Worm (Caenorhabditis elegans) whole organism, early embryonic: ENCODE data around the gene nap-1.

Source experiments
- B0310.2 ChIP-seq: sonication (generic microtip); optimal IDR thresholded peaks from 2 replicates; lab custom pipeline; 2016; ENCODE audit warnings: mild to moderate bottlenecking, missing genetic modification characterization, missing compliant biosample characterization
- F13C5.2 ChIP-seq: sonication (generic microtip); optimal IDR thresholded peaks from 2 replicates; lab custom pipeline; 2017; ENCODE audit warnings: mild to moderate bottlenecking, missing genetic modification characterization, inconsistent platforms, missing compliant biosample characterization
- aly-1 ChIP-seq: sonication (generic microtip); optimal IDR thresholded peaks from 2 replicates; lab custom pipeline; 2016; ENCODE audit warnings: missing genetic modification characterization, missing compliant biosample characterization
- ama-1 ChIP-seq: fragments of 150-350 bp; optimal IDR thresholded peaks from 2 replicates; lab custom pipeline; 2014
- ceh-13 ChIP-seq: fragments of 200-800 bp; sonication (Bioruptor generic); optimal IDR thresholded peaks from 2 replicates; lab custom pipeline; 2018; ENCODE audit warnings: mild to moderate bottlenecking, missing genetic modification characterization, missing compliant biosample characterization
- ceh-36 ChIP-seq: sonication (generic microtip); optimal IDR thresholded peaks from 2 replicates; lab custom pipeline; 2016; ENCODE audit warnings: missing genetic modification characterization, inconsistent platforms, missing compliant biosample characterization
- ets-7 ChIP-seq: sonication (generic microtip); optimal IDR thresholded peaks from 2 replicates; lab custom pipeline; 2016; ENCODE audit warnings: missing genotype, missing genetic modification characterization, missing compliant biosample characterization
- flt-1 ChIP-seq: fragments of 200-800 bp; sonication (Bioruptor generic); IDR thresholded peaks from 2 replicates; pipeline ENCODE4 v1.3.6; 2022; ENCODE audit warnings: missing genetic modification characterization, missing compliant biosample characterization
- hmbx-1 ChIP-seq: sonication (generic microtip); optimal IDR thresholded peaks from 2 replicates; lab custom pipeline; 2016; ENCODE audit warnings: mild to moderate bottlenecking, missing genetic modification characterization, missing compliant biosample characterization
- hmg-4 ChIP-seq: fragments of 200-800 bp; sonication (Bioruptor generic); optimal IDR thresholded peaks from 2 replicates; lab custom pipeline; 2018; ENCODE audit warnings: mild to moderate bottlenecking, missing genetic modification characterization, missing compliant biosample characterization
- hnd-1 ChIP-seq: sonication (generic microtip); optimal IDR thresholded peaks from 2 replicates; lab custom pipeline; 2016; ENCODE audit warnings: missing genetic modification characterization, missing compliant biosample characterization
- pes-1 ChIP-seq: fragments of 200-800 bp; sonication (Bioruptor generic); IDR thresholded peaks from 2 replicates; pipeline ENCODE4 v1.3.6; 2022; ENCODE audit warnings: missing genetic modification reagents, missing genetic modification characterization, missing compliant biosample characterization
- scrt-1 ChIP-seq: fragments of 200-800 bp; sonication (Bioruptor generic); IDR thresholded peaks from 2 replicates; pipeline ENCODE4 v1.3.6; 2022; ENCODE audit warnings: missing genetic modification characterization, missing compliant biosample characterization
- sea-1 ChIP-seq: fragments of 200-800 bp; sonication (Bioruptor generic); conservative IDR thresholded peaks from 2 replicates; pipeline ENCODE4 v1.3.6; 2022; ENCODE audit warnings: missing genetic modification characterization, missing compliant biosample characterization
- tbx-11 ChIP-seq: fragments of 200-800 bp; sonication (Bioruptor generic); IDR thresholded peaks from 2 replicates; pipeline ENCODE4 v1.3.6; 2022; ENCODE audit warnings: missing genetic modification characterization, missing compliant biosample characterization
- tbx-37 ChIP-seq: fragments of 200-800 bp; sonication (Bioruptor generic); conservative IDR thresholded peaks from 2 replicates; pipeline ENCODE4 v1.3.6; 2022; ENCODE audit warnings: missing genetic modification reagents, missing genetic modification characterization, missing compliant biosample characterization
- tra-4 ChIP-seq: sonication (generic microtip); optimal IDR thresholded peaks from 2 replicates; lab custom pipeline; 2017; ENCODE audit warnings: missing genetic modification characterization, missing compliant biosample characterization

The nap-1 gene

ce11 chrIV:8379278-8379677 is at the start of gene nap-1:
nap-1 (minus strand) TSS chrIV:8379319.
- no peak for TF ChIP-seq hmg-4 (GFP tag; lab: Kevin White, UChicago)
- TF ChIP-seq pes-1 (GFP tag; lab: Robert Waterston, UW): no peak
- no peak for TF ChIP-seq ceh-36 (tag; lab: Kevin White, UChicago)
- TF ChIP-seq B0310.2 (tag; lab: Kevin White, UChicago): no peak
- TF ChIP-seq tbx-37 (GFP tag; lab: Robert Waterston, UW): no peak
- TF ChIP-seq hmbx-1: no peak
- no peak for TF ChIP-seq ceh-13 (GFP tag; lab: Kevin White, UChicago)
- TF ChIP-seq flt-1 (GFP tag; lab: Robert Waterston, UW): no peak
- TF ChIP-seq ets-7: no peak
- TF ChIP-seq hnd-1 (tag; lab: Kevin White, UChicago): no peak
- TF ChIP-seq F13C5.2: no peak
- TF ChIP-seq tra-4 (tag; lab: Kevin White, UChicago): no peak
- no peak for TF ChIP-seq sea-1 (GFP tag; lab: Robert Waterston, UW)

- TF ChIP-seq ceh-13 (GFP tag; lab: Kevin White, UChicago) (no peak), ets-7 (peak; percentile 1), hnd-1 (tag; lab: Kevin White, UChicago) (no peak), aly-1 (tag; lab: Kevin White, UChicago) (peak; percentile 59), F13C5.2 (peak; percentile 59), flt-1 (GFP tag; lab: Robert Waterston, UW) (peak; percentile 11; the same call in 1 of the 2 replicates), B0310.2 (tag; lab: Kevin White, UChicago) (peak; percentile 28), hmbx-1 (no peak), ama-1 (lab: Kevin White, UChicago) (peak; percentile 92), hmg-4 (GFP tag; lab: Kevin White, UChicago) (no peak), tra-4 (tag; lab: Kevin White, UChicago) (peak; percentile 16), pes-1 (GFP tag; lab: Robert Waterston, UW) (peak; percentile 59), tbx-37 (GFP tag; lab: Robert Waterston, UW) (no peak), ceh-36 (tag; lab: Kevin White, UChicago) (peak; percentile 12), tbx-11 (GFP tag; lab: Robert Waterston, UW) (no peak), sea-1 (GFP tag; lab: Robert Waterston, UW) (peak; percentile 48; the same call in 1 of the 2 replicates), scrt-1 (GFP tag; lab: Robert Waterston, UW) (no peak)
Observed at ce11 chrIV:8428492-8428891, 49.4 kb upstream of the nap-1 start.

DNA sequence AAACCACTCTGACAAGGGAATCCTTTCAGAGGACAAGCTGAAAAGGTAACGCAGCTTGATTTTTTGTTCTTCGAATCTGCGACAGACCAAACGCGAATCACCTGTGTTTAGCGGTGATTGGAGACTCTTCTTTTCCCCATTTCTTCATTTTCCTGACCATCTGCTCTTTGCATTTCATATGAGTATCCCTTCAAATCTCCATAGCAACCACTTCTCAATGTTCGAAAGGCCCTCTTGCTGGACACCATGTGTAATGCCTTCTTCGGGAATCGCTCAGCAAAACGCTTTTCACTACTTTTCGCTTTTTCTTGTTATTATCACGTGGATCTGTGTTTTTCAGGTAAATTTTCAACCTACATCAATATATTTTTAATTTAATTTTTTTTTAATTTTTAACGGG is 47.4 kb upstream of the nap-1 start, which contains the start of the genes T26A8.3 and tmem-231:
T26A8.3 (minus strand) TSS at position 101 of the 400 bp plus-strand sequence.
tmem-231 (plus strand) TSS at position 249 of the 400 bp plus-strand sequence.
- TF ChIP-seq ets-7 (no peak), flt-1 (GFP tag; lab: Robert Waterston, UW) (no peak), hnd-1 (tag; lab: Kevin White, UChicago) (no peak), hmg-4 (GFP tag; lab: Kevin White, UChicago) (no peak), aly-1 (tag; lab: Kevin White, UChicago) (no peak), ama-1 (lab: Kevin White, UChicago) (no peak), hmbx-1 (no peak), tra-4 (tag; lab: Kevin White, UChicago) (no peak), ceh-13 (GFP tag; lab: Kevin White, UChicago) (no peak), tbx-37 (GFP tag; lab: Robert Waterston, UW) (no peak), sea-1 (GFP tag; lab: Robert Waterston, UW) (no peak), scrt-1 (GFP tag; lab: Robert Waterston, UW) (no peak), ceh-36 (tag; lab: Kevin White, UChicago) (no peak), tbx-11 (GFP tag; lab: Robert Waterston, UW) (no peak)

DNA sequence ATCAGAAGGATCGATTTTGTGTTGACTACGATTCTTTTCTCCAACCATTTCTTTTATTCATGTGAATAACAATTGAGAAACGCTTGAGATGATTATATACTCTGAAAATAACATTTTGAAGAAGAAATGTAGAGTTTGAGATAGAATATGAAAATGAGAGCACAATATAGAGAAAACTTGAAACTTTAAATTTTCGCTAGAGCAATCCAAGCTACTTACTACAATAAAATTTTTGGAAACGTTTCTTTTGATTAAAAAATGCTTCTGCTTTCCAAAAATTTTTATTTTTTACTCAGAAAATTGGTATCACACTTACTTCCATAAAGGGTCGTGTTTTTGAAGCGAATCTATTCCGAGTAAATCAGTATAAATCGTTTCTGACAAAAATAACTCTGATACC is 41.8 kb upstream of the nap-1 start, which contains the start of gene M116.5:
M116.5 (minus strand) TSS at position 101 of the 400 bp plus-strand sequence.
- TF ChIP-seq ceh-36 (tag; lab: Kevin White, UChicago) (no peak), ets-7 (no peak), tra-4 (tag; lab: Kevin White, UChicago) (no peak), tbx-37 (GFP tag; lab: Robert Waterston, UW) (no peak), pes-1 (GFP tag; lab: Robert Waterston, UW) (no peak), hmg-4 (GFP tag; lab: Kevin White, UChicago) (no peak), hmbx-1 (no peak), B0310.2 (tag; lab: Kevin White, UChicago) (no peak), hnd-1 (tag; lab: Kevin White, UChicago) (no peak), ama-1 (lab: Kevin White, UChicago) (no peak), flt-1 (GFP tag; lab: Robert Waterston, UW) (no peak), scrt-1 (GFP tag; lab: Robert Waterston, UW) (no peak), aly-1 (tag; lab: Kevin White, UChicago) (no peak), sea-1 (GFP tag; lab: Robert Waterston, UW) (no peak), F13C5.2 (no peak), ceh-13 (GFP tag; lab: Kevin White, UChicago) (no peak), tbx-11 (GFP tag; lab: Robert Waterston, UW) (no peak)

DNA sequence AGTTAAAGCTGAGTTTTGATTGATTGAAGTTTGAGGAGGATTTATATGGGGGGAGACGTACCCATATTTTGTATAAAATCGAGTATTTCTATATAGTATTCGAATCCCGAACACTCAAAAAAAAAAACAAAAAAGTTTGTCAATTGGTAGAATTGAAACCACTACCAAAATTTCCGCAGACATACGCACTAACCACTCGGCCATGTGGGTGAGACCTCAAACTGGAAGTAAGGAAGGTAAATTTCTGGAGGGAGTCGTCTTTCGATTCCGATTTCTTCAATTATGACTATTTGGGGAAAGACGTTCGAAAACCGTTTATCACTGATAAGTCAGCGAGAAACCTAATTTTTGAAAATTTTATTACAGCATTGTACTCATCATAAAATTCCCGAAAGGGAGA is 33.4 kb upstream of the nap-1 start:
- TF ChIP-seq flt-1 (GFP tag; lab: Robert Waterston, UW): peak; percentile 69
- TF ChIP-seq scrt-1 (GFP tag; lab: Robert Waterston, UW): peak; percentile 74
- TF ChIP-seq tbx-11 (GFP tag; lab: Robert Waterston, UW): peak; percentile 66
- peak; percentile 79 for TF ChIP-seq pes-1 (GFP tag; lab: Robert Waterston, UW)
- TF ChIP-seq sea-1 (GFP tag; lab: Robert Waterston, UW): peak; percentile 72; the same call in 1 of the 2 replicates

- TF ChIP-seq tbx-37 (GFP tag; lab: Robert Waterston, UW) (no peak), ets-7 (no peak), tbx-11 (GFP tag; lab: Robert Waterston, UW) (no peak), ama-1 (lab: Kevin White, UChicago) (no peak), pes-1 (GFP tag; lab: Robert Waterston, UW) (no peak), B0310.2 (tag; lab: Kevin White, UChicago) (no peak), hmbx-1 (no peak), ceh-13 (GFP tag; lab: Kevin White, UChicago) (no peak), aly-1 (tag; lab: Kevin White, UChicago) (no peak), hnd-1 (tag; lab: Kevin White, UChicago) (no peak), sea-1 (GFP tag; lab: Robert Waterston, UW) (no peak), tra-4 (tag; lab: Kevin White, UChicago) (no peak), F13C5.2 (no peak), ceh-36 (tag; lab: Kevin White, UChicago) (no peak), hmg-4 (GFP tag; lab: Kevin White, UChicago) (no peak), scrt-1 (GFP tag; lab: Robert Waterston, UW) (no peak), flt-1 (GFP tag; lab: Robert Waterston, UW) (no peak)
Observed at ce11 chrIV:8397814-8398213, 18.7 kb upstream of the nap-1 start.
